Worm (Caenorhabditis elegans) whole organism, midembryonic: Measurements from ENCODE around the gene srg-65.

Experiments used
- T22C8.4 ChIP-seq: fragments of 200-800 bp; sonication (Bioruptor generic); IDR thresholded peaks from 2 replicates; pipeline ENCODE4 v1.3.6; 2022; ENCODE audit warnings: missing genetic modification characterization, missing compliant biosample characterization
- flt-1 ChIP-seq: fragments of 200-800 bp; sonication (Bioruptor generic); IDR thresholded peaks from 2 replicates; pipeline ENCODE4 v1.3.6; 2022; ENCODE audit warnings: missing genetic modification characterization, missing compliant biosample characterization
- klf-2 ChIP-seq: fragments of 200-800 bp; sonication (Bioruptor generic); conservative IDR thresholded peaks from 2 replicates; pipeline ENCODE4 v1.3.6; 2022; ENCODE audit warnings: missing genetic modification reagents, missing genetic modification characterization, missing compliant biosample characterization
- med-1 ChIP-seq: sonication (generic microtip); optimal IDR thresholded peaks from 2 replicates; lab custom pipeline; 2017; ENCODE audit warnings: missing genetic modification characterization, mild to moderate bottlenecking, missing compliant biosample characterization, antibody characterized with exemption, missing genetic modification reagents; ENCODE audit not compliant: insufficient read depth
- tab-1 ChIP-seq: fragments of 200-800 bp; sonication (Bioruptor generic); IDR thresholded peaks from 2 replicates; pipeline ENCODE4 v1.3.6; 2022; ENCODE audit warnings: missing genetic modification characterization, missing compliant biosample characterization
- ztf-23 ChIP-seq: fragments of 200-800 bp; sonication (Bioruptor generic); IDR thresholded peaks from 2 replicates; pipeline ENCODE4 v1.3.6; 2022; ENCODE audit warnings: missing genetic modification reagents, missing genetic modification characterization, missing compliant biosample characterization
- ztf-29 ChIP-seq: fragments of 200-800 bp; sonication (Bioruptor generic); IDR thresholded peaks from 2 replicates; pipeline ENCODE4 v1.3.6; 2022; ENCODE audit warnings: missing genetic modification reagents, missing genetic modification characterization, missing compliant biosample characterization

ce11 chrV:5490205-5490604 is 5.4 kb upstream of the srg-65 start, which contains the start of gene T05C3.6:
- TF ChIP-seq klf-2 (no peak), flt-1 (GFP tag; lab: Robert Waterston, UW) (no peak), ztf-29 (GFP tag; lab: Robert Waterston, UW) (no peak), tab-1 (GFP tag; lab: Robert Waterston, UW) (no peak), T22C8.4 (GFP tag; lab: Robert Waterston, UW) (no peak), ztf-23 (no peak), med-1 (GFP tag; lab: Kevin White, UChicago) (no peak)
